Worm (Caenorhabditis elegans): ENCODE results near the gene twk-14.

Gene twk-14

DNA sequence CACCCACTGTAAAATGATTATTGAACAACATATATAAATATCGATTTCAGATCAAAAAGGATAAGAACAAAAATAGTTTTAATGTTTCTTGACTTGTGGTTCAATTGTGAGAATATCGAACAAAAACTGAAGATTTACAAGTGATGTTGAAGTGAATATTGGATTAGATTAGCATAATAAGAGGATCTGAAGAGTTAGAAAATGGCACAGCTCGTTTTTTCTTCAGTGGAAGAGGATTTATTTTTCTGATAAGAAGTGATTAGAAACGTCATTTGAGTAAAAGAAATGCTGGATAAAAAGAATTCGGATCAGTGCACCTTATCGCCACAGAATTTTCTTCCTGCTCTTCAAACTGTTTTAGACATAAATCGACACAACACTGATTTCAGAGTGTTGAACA, at the start of gene twk-14:
twk-14 (minus strand) TSS at position 8 of the 400 bp plus-strand sequence.
- TF ChIP-seq W03F9.2 (tag; optimal IDR thresholded peaks at IDR 0.05) (no peak), dao-5 (tag; optimal IDR thresholded peaks at IDR 0.05) (no peak), him-1 (tag; optimal IDR thresholded peaks at IDR 0.05) (no peak)

DNA sequence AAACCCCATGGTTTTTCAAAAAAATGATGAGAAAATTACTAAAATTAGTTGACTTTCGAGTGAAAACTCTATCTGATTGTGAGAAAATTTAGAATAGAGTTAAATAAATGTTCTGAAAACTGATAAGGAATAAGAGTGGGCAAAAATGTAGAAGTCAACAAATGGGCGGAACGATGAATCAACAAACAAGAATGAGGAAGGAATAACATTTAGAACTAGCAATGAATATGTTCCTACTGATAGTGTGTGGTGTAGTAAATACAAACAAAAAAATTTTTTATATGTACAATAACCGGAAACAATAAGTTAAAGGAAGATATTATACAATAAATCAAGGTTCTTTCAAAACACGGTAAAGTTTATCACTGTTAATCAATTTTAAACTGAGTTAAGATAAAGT, 48.2 kb upstream of the twk-14 start, which contains the start of gene pals-39:
pals-39 (minus strand) TSS at position 101 of the 400 bp plus-strand sequence.
- TF ChIP-seq W03F9.2 (tag; optimal IDR thresholded peaks at IDR 0.05) = no peak
- no peak for TF ChIP-seq dao-5 (tag; optimal IDR thresholded peaks at IDR 0.05)
- TF ChIP-seq him-1 (tag; optimal IDR thresholded peaks at IDR 0.05) = no peak

DNA sequence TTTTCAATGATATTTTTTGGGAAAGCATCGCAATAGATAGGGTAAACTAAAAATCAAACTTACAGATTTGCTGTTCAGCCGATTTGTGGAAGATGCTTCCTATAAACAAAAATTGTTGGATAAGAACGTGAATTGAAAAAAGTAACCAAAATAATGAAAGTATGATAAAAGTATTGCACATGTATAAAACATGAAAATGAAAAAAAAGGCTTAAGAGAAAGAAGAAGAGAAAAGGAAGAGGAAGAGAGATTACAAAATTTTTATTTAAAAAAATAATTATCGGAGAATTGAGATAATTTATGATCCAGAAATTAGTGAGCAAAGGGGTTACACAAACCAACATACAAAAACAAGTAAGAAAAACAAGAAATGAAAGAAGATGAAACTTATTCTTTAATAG, 45.9 kb upstream of the twk-14 start, which contains the start of gene pals-37:
pals-37 (minus strand) TSS at position 101 of the 400 bp plus-strand sequence.
- TF ChIP-seq him-1 (tag; optimal IDR thresholded peaks at IDR 0.05) = no peak
- no peak for TF ChIP-seq W03F9.2 (tag; optimal IDR thresholded peaks at IDR 0.05)
- no peak for TF ChIP-seq dao-5 (tag; optimal IDR thresholded peaks at IDR 0.05)

DNA sequence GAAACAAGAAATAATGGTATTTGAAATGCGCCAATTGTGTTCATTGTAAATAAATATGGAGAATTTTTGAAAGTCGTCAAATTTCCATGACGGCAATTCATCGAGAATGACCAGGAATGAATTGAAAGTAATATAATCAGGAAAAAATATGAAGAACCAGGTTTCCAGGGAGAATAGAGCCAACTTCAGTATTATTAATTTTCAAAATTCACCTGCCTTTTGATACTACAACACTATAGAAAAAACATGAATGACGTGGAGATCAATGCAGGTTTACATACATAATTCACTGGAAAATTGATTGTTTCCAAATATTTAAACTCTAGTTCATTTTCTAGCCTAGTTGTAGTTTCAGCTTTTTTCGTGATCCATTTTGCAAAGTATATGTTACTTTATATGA, 38.2 kb upstream of the twk-14 start, which contains the start of gene srh-25:
srh-25 (minus strand) TSS at position 101 of the 400 bp plus-strand sequence.
- TF ChIP-seq W03F9.2 (tag; optimal IDR thresholded peaks at IDR 0.05) = no peak
- TF ChIP-seq dao-5 (tag; optimal IDR thresholded peaks at IDR 0.05) = no peak
- TF ChIP-seq him-1 (tag; optimal IDR thresholded peaks at IDR 0.05) = no peak

DNA sequence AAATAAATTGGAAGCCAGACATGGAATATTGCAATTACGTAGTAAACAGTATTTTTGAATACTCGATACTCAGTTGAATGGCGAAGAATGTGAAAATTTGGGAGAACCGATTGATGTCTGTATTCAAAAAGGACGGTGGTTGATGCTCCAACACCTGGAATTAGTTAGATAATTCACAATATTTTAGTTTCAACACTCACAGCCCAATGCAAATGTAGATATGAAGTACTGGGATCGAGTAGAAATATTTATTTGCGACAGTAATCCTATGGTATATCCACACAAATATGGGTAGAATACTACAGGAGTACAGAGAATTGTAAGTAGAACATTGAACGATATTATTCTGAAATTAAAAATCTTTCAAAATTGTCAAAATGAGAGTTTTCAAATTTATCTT, 37.6 kb upstream of the twk-14 start:
- TF ChIP-seq him-1 (tag; optimal IDR thresholded peaks at IDR 0.05) (no peak), dao-5 (tag; optimal IDR thresholded peaks at IDR 0.05) (no peak), W03F9.2 (tag; optimal IDR thresholded peaks at IDR 0.05) (no peak)

DNA sequence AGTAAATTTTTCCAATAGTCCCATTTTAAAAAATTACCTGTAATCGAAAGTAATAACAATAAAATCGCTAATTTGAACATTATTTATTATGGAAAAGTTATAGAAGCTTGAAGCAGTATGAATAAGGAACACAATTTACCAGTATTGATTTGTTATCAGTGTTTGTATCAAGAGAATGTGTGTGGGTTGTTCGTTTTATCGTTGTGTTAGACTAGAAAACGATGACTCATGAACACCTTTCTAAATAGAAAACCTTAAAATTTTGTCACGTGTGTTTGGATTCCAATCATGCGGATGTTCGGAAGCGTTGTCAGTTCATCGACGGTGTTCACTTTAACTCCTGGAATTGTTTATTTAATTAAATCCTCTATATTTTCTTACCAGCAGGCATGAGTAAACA, 36.6 kb upstream of the twk-14 start, which contains the start of gene C54D10.13:
C54D10.13 (minus strand) TSS at position 179 of the 400 bp plus-strand sequence.
- TF ChIP-seq W03F9.2 (tag; optimal IDR thresholded peaks at IDR 0.05) (no peak), him-1 (tag; optimal IDR thresholded peaks at IDR 0.05) (no peak), dao-5 (tag; optimal IDR thresholded peaks at IDR 0.05) (no peak)

DNA sequence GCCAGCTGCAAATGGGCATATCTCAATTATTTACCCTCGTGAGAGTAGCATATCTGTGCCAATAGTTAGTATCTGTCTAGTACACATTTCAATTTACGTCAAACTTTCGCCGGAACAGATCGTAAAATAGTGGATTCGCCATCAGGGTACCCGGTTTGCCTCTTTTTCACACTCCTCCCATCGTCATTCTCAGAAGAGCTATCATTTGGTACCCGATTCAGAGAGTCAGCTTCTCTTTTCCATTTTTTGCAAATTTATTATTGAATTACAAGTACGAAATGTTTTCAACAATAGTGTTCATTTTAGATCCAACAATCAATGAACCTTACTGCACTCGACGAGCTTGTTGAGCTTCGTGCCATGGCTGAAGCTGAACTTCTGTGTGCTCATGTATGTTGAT, 33.5 kb upstream of the twk-14 start, which contains the start of gene C54D10.5:
C54D10.5 (plus strand) TSS at position 301 of the 400 bp plus-strand sequence.
- TF ChIP-seq dao-5 (tag; optimal IDR thresholded peaks at IDR 0.05) = no peak
- TF ChIP-seq W03F9.2 (tag; optimal IDR thresholded peaks at IDR 0.05) = no peak
- no peak for TF ChIP-seq him-1 (tag; optimal IDR thresholded peaks at IDR 0.05)

DNA sequence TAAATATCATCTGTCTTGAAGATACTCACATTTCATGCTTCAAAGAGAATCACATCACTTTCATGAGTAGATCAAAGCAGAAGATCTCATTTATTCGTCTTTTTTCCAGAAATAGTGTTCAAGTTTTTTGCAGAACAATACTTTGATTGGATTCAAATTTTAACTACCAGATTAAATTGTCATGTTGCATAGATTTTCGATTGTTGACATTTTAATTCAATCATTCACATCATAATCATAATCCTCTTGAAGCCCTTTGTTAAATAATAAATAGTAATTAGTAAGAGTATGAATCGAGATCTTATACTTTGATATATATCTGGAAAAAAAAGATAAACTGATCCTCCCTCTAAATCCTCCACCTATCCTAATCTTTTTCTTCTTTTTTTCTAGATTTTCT, 32.3 kb upstream of the twk-14 start:
- TF ChIP-seq him-1 (tag; optimal IDR thresholded peaks at IDR 0.05) = no peak
- TF ChIP-seq dao-5 (tag; optimal IDR thresholded peaks at IDR 0.05) = no peak
- TF ChIP-seq W03F9.2 (tag; optimal IDR thresholded peaks at IDR 0.05) = no peak

DNA sequence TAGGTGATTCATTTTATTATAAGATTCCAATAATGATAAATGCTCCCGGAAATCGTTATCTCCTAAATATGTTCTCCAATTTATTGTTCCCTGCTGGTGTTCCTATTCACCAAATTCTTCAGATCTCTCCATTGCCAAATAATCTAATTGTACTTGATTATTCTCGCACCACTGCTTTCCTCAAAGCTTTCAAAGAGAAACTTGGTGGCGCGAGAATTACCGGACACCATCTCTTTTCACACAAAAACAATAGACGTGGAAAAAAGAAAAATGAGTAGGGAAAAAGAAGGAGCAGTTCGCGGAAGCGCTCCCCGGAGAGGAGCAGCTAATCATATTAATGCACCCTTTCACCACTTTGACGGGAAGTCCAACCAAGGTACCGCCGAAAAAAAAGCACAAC, 25.9 kb upstream of the twk-14 start:
- TF ChIP-seq him-1 (tag; optimal IDR thresholded peaks at IDR 0.05) (no peak), W03F9.2 (tag; optimal IDR thresholded peaks at IDR 0.05) (no peak), dao-5 (tag; optimal IDR thresholded peaks at IDR 0.05) (no peak)

DNA sequence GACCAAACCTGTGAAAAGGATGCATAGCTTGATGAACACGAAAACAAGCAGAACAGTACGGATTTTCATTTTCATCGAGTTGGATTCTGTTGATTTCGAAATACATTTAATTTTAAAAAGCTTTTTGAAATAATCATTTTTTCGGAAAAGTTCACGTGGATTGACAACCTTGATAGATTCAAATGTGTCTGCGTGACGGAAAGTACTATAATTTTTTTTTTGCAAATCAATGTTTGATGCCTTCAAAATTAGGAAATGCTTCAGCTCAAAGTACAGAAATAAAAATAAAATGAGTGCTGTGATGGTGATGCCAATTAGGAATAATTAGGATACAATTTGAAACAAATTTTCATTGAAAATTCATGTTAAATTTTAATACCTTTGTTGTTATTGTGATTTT, 25.3 kb upstream of the twk-14 start, which contains the start of gene C54D10.4:
C54D10.4 (minus strand) TSS at position 101 of the 400 bp plus-strand sequence.
- TF ChIP-seq W03F9.2 (tag; optimal IDR thresholded peaks at IDR 0.05) (no peak), him-1 (tag; optimal IDR thresholded peaks at IDR 0.05) (no peak), dao-5 (tag; optimal IDR thresholded peaks at IDR 0.05) (no peak)

DNA sequence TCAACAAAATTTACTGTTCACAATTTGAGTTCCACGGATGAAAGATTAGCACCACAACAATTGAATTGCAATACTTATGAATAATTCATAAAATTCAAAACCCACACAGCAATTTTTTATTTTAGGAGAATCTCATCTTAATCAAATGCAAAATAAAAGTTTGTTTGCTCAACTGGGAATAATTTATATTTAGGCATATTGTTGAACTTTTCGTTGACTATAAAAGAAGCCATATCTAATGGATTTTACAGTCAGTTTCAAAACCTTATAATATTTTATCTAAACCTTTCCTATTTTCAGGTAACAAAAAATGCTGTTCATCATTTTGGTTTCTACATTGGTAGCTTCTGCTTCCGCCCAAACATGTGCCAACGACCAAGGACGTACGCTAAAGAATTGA, 22.8 kb upstream of the twk-14 start, which contains the start of gene C54D10.3:
C54D10.3 (plus strand) TSS at position 301 of the 400 bp plus-strand sequence.
- TF ChIP-seq W03F9.2 (tag; optimal IDR thresholded peaks at IDR 0.05) = no peak
- TF ChIP-seq dao-5 (tag; optimal IDR thresholded peaks at IDR 0.05) = no peak
- TF ChIP-seq him-1 (tag; optimal IDR thresholded peaks at IDR 0.05) = no peak

DNA sequence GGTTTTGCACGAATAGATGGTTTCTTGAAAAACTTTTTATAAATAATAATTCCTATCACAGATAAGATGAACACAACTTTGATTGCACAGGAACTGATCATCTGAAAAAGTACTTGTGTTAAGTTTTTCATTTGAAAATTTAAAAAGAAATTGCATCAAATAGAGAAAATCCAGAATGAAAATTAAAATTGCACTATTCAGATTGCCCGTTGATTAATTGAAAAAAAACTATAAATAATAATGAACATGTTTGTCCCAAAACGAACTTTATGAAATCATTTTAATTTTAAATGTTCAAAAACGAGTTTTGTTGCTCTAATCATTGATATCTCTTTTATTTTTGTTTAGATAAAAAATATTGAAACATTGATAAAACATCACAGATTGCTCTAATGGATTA, 21.8 kb upstream of the twk-14 start, which contains the start of gene cdr-3:
cdr-3 (minus strand) TSS at position 101 of the 400 bp plus-strand sequence.
- TF ChIP-seq dao-5 (tag; optimal IDR thresholded peaks at IDR 0.05) (no peak), W03F9.2 (tag; optimal IDR thresholded peaks at IDR 0.05) (no peak), him-1 (tag; optimal IDR thresholded peaks at IDR 0.05) (no peak)

DNA sequence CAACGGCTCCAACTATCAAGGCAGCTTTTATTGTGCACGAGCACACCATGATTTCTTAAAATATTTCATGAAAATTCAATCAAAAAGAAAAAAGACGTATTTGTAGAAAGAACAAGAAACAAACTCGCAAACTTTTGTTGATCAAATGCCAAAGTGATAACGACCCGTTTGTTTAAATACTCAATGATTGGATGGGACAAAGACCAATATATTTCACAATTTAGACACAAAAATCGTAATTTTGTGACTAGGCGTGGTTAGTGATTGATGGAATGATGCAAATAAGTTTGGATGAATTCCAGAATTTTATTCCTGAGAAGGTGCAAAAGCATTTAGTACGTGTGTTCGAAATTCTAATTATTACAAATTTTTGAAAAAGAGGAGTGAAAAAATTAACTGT, 20.1 kb upstream of the twk-14 start, which contains the start of gene cdr-2:
cdr-2 (minus strand) TSS at position 54 of the 400 bp plus-strand sequence.
- TF ChIP-seq dao-5 (tag; optimal IDR thresholded peaks at IDR 0.05) (no peak), W03F9.2 (tag; optimal IDR thresholded peaks at IDR 0.05) (no peak), him-1 (tag; optimal IDR thresholded peaks at IDR 0.05) (no peak)

DNA sequence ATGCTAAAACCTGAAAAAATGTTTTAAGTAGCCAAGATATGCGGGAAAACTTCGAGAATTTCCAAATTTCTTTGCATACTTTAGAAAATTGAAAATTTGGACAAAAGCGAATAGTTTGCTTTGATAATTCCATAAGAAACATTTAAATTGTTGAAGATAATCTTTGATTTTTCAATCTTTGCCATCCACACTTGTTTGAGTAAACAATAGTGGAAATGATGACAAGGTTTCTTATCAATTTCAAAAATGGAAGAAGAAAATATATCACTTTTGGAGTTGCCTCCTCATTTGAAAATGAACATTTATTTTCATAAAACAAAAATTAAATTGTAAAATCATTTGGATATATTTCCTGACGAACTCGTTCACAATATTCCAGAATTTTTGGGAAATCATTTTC, 18.9 kb upstream of the twk-14 start:
- no peak for TF ChIP-seq W03F9.2 (tag; optimal IDR thresholded peaks at IDR 0.05)
- TF ChIP-seq him-1 (tag; optimal IDR thresholded peaks at IDR 0.05) = no peak
- TF ChIP-seq dao-5 (tag; optimal IDR thresholded peaks at IDR 0.05) = no peak

DNA sequence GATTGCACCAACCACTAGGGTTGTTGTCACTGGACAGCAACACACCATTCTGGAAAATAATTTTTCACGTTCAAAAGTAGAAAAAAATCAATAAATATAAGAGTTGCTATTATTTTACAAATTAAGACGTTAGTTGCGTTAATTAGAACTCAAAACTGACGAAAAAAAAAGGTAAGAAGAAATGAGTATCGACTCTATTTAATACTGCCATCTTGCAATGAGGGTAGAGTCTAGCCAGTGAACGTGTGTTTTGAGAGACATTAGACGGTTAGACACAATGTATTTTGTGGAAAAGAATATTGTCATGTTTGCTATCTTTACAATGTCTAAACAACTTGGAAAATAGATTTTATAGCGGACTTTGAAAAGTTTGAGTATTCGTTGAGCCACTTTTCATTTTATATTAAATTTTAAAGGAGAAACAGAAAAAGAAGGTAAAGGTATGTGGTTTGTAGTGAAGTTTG, 18.2 kb upstream of the twk-14 start, which contains the start of gene cdr-6:
cdr-6 (minus strand) TSS at position 51 of the 464 bp plus-strand sequence.
- no peak for TF ChIP-seq him-1 (tag; optimal IDR thresholded peaks at IDR 0.05)
